Worm (Caenorhabditis elegans) whole organism, young adult: Measurements from ENCODE around the gene tbx-8.

Source experiments
- C17E4.6 ChIP-seq: fragments of 200-800 bp; sonication (Bioruptor generic); IDR thresholded peaks from 2 replicates; pipeline ENCODE4 v1.3.6; 2022; ENCODE audit warnings: missing genetic modification reagents, missing genetic modification characterization, missing compliant biosample characterization
- D2030.7 ChIP-seq: fragments of 200-800 bp; sonication (Bioruptor generic); IDR thresholded peaks from 2 replicates; pipeline ENCODE4 v1.3.6; 2022; ENCODE audit warnings: missing genetic modification reagents, missing genetic modification characterization, missing compliant biosample characterization
- F10E7.11 ChIP-seq: sonication (generic microtip); optimal IDR thresholded peaks from 2 replicates; lab custom pipeline; 2017; ENCODE audit warnings: mild to moderate bottlenecking, missing genetic modification characterization, moderate library complexity, missing compliant biosample characterization
- F23B12.7 ChIP-seq: sonication (generic microtip); optimal IDR thresholded peaks from 2 replicates; lab custom pipeline; 2017; ENCODE audit warnings: missing genetic modification characterization, mild to moderate bottlenecking, missing compliant biosample characterization, antibody characterized with exemption, moderate library complexity; ENCODE audit not compliant: insufficient read depth
- F39B2.1 ChIP-seq: fragments of 200-800 bp; sonication (Bioruptor generic); IDR thresholded peaks from 2 replicates; pipeline ENCODE4 v1.3.6; 2022; ENCODE audit warnings: missing genetic modification reagents, missing genetic modification characterization, missing compliant biosample characterization
- F57A8.1 ChIP-seq: fragments of 200-800 bp; sonication (Bioruptor generic); optimal IDR thresholded peaks from 2 replicates; lab custom pipeline; 2018; ENCODE audit warnings: mild to moderate bottlenecking, missing genetic modification characterization, moderate library complexity, missing compliant biosample characterization
- F57C9.4 ChIP-seq: sonication (generic microtip); optimal IDR thresholded peaks from 2 replicates; lab custom pipeline; 2017; ENCODE audit warnings: mild to moderate bottlenecking, missing genetic modification characterization, missing compliant biosample characterization
- K11D2.4 ChIP-seq: fragments of 200-800 bp; sonication (Bioruptor generic); IDR thresholded peaks from 2 replicates; pipeline ENCODE4 v1.3.6; 2022; ENCODE audit warnings: missing genetic modification reagents, missing genetic modification characterization, missing compliant biosample characterization
- Y53G8AR.9 ChIP-seq: fragments of 200-800 bp; sonication (Bioruptor generic); conservative IDR thresholded peaks from 2 replicates; pipeline ENCODE4 v1.3.6; 2022; ENCODE audit warnings: missing genetic modification reagents, missing genetic modification characterization, missing compliant biosample characterization
- Y56A3A.18 ChIP-seq: fragments of 200-800 bp; sonication (Bioruptor generic); IDR thresholded peaks from 2 replicates; pipeline ENCODE4 v1.3.6; 2022; ENCODE audit warnings: missing genetic modification reagents, missing genetic modification characterization, missing compliant biosample characterization
- Y67H2A.10 ChIP-seq: fragments of 200-800 bp; sonication (Bioruptor generic); conservative IDR thresholded peaks from 2 replicates; pipeline ENCODE4 v1.3.6; 2022; ENCODE audit warnings: missing genetic modification reagents, missing genetic modification characterization, missing compliant biosample characterization
- Y79H2A.3 ChIP-seq: fragments of 200-800 bp; sonication (Bioruptor generic); conservative IDR thresholded peaks from 2 replicates; pipeline ENCODE4 v1.3.6; 2022; ENCODE audit warnings: missing genetic modification reagents, missing genetic modification characterization, missing compliant biosample characterization
- akir-1 ChIP-seq: fragments of 200-800 bp; sonication (Bioruptor generic); optimal IDR thresholded peaks from 2 replicates; lab custom pipeline; 2018; ENCODE audit warnings: mild to moderate bottlenecking, missing genetic modification characterization, moderate library complexity, missing compliant biosample characterization
- ama-1 ChIP-seq, 3 experiments: fragments of 150-350 bp in 1 of 3; sonication (generic microtip) in 2 of 3; optimal IDR thresholded peaks; 2 replicates each; lab custom pipeline; 2014 to 2018; ENCODE audit warnings: missing biosample characterization in 2 of 3, missing genetic modification characterization in 2 of 3, missing genetic modification reagents in 2 of 3
- aptf-2 ChIP-seq: fragments of 200-800 bp; sonication (Bioruptor generic); conservative IDR thresholded peaks from 2 replicates; pipeline ENCODE4 v1.3.6; 2022; ENCODE audit warnings: missing genetic modification reagents, missing genetic modification characterization, missing compliant biosample characterization
- atf-7 ChIP-seq: sonication (generic microtip); optimal IDR thresholded peaks from 2 replicates; lab custom pipeline; 2017; ENCODE audit warnings: mild to moderate bottlenecking, missing genetic modification characterization, missing compliant biosample characterization
- attf-3 ChIP-seq: fragments of 200-800 bp; sonication (Bioruptor generic); conservative IDR thresholded peaks from 2 replicates; pipeline ENCODE4 v1.3.6; 2022; ENCODE audit warnings: missing genetic modification reagents, missing genetic modification characterization, missing compliant biosample characterization
- attf-5 ChIP-seq: fragments of 200-800 bp; sonication (Bioruptor generic); optimal IDR thresholded peaks from 2 replicates; lab custom pipeline; 2018; ENCODE audit warnings: mild to moderate bottlenecking, missing genetic modification characterization, missing compliant biosample characterization
- ccch-3 ChIP-seq: fragments of 200-800 bp; sonication (Bioruptor generic); optimal IDR thresholded peaks from 2 replicates; lab custom pipeline; 2018; ENCODE audit warnings: mild to moderate bottlenecking, missing genetic modification characterization, missing compliant biosample characterization
- cebp-1 ChIP-seq, 2 experiments: fragments of 200-800 bp in 1 of 2; sonication (Bioruptor generic) in 1 of 2; sonication (generic microtip) in 1 of 2; IDR thresholded peaks in 1 of 2; optimal IDR thresholded peaks in 1 of 2; 2 replicates each; pipeline versions ENCODE4 v1.3.6 to Lab custom; 2017 to 2022; ENCODE audit warnings: missing compliant biosample characterization in 2 of 2, missing genetic modification characterization in 2 of 2, mild to moderate bottlenecking in 1 of 2, missing genetic modification reagents in 1 of 2, moderate library complexity in 1 of 2
- ceh-40 ChIP-seq: fragments of 200-800 bp; sonication (Bioruptor generic); IDR thresholded peaks from 2 replicates; pipeline ENCODE4 v1.3.6; 2022; ENCODE audit warnings: missing genetic modification characterization, missing compliant biosample characterization
- ceh-79 ChIP-seq: sonication (generic microtip); optimal IDR thresholded peaks from 2 replicates; lab custom pipeline; 2017; ENCODE audit warnings: mild to moderate bottlenecking, missing genetic modification characterization, missing compliant biosample characterization
- die-1 ChIP-seq: sonication (generic microtip); optimal IDR thresholded peaks from 2 replicates; lab custom pipeline; 2016; ENCODE audit warnings: missing genotype, mild to moderate bottlenecking, missing genetic modification characterization, missing compliant biosample characterization
- dpl-1 ChIP-seq: fragments of 150-350 bp; optimal IDR thresholded peaks from 2 replicates; lab custom pipeline; 2014; ENCODE audit warnings: missing biosample characterization, missing genetic modification reagents, missing genetic modification characterization
- efl-1 ChIP-seq: fragments of 150-350 bp; optimal IDR thresholded peaks from 2 replicates; lab custom pipeline; 2014; ENCODE audit warnings: missing biosample characterization, missing genetic modification reagents, missing genetic modification characterization
- egl-44 ChIP-seq: fragments of 200-800 bp; sonication (Bioruptor generic); IDR thresholded peaks from 2 replicates; pipeline ENCODE4 v1.3.6; 2022; ENCODE audit warnings: missing genetic modification reagents, missing genetic modification characterization, missing compliant biosample characterization
- ekl-4 ChIP-seq: fragments of 200-800 bp; sonication (Bioruptor generic); IDR thresholded peaks from 2 replicates; pipeline ENCODE4 v1.3.6; 2022; ENCODE audit warnings: missing genetic modification reagents, missing genetic modification characterization, missing compliant biosample characterization
- hlh-12 ChIP-seq: sonication (generic microtip); optimal IDR thresholded peaks from 2 replicates; lab custom pipeline; 2016; ENCODE audit warnings: missing genetic modification characterization, missing compliant biosample characterization
- hrde-1 ChIP-seq: sonication (generic microtip); optimal IDR thresholded peaks from 2 replicates; lab custom pipeline; 2016; ENCODE audit warnings: missing genetic modification characterization, mild to moderate bottlenecking, missing compliant biosample characterization, moderate library complexity, missing genotype, missing genetic modification reagents, borderline replicate concordance
- lin-26 ChIP-seq: fragments of 200-800 bp; sonication (Bioruptor generic); IDR thresholded peaks from 2 replicates; pipeline ENCODE4 v1.3.6; 2022; ENCODE audit warnings: missing genetic modification reagents, missing genetic modification characterization, missing compliant biosample characterization
- lin-40 ChIP-seq: sonication (generic microtip); optimal IDR thresholded peaks from 2 replicates; lab custom pipeline; 2016; ENCODE audit warnings: missing genetic modification characterization, mild to moderate bottlenecking, missing compliant biosample characterization, missing genotype, missing genetic modification reagents
- lin-54 ChIP-seq: fragments of 200-800 bp; sonication (Bioruptor generic); optimal IDR thresholded peaks from 2 replicates; lab custom pipeline; 2018; ENCODE audit warnings: mild to moderate bottlenecking, missing genetic modification characterization, missing compliant biosample characterization
- lir-1 ChIP-seq: fragments of 200-800 bp; sonication (Bioruptor generic); conservative IDR thresholded peaks from 2 replicates; pipeline ENCODE4 v1.3.6; 2022; ENCODE audit warnings: missing genetic modification reagents, missing genetic modification characterization, missing compliant biosample characterization
- lsy-27 ChIP-seq: sonication (generic microtip); optimal IDR thresholded peaks from 2 replicates; lab custom pipeline; 2017; ENCODE audit warnings: missing genetic modification characterization, mild to moderate bottlenecking, missing compliant biosample characterization, antibody characterized with exemption, missing genotype, borderline replicate concordance; ENCODE audit not compliant: insufficient read depth
- madf-8 ChIP-seq: fragments of 200-800 bp; sonication (Bioruptor generic); conservative IDR thresholded peaks from 2 replicates; pipeline ENCODE4 v1.3.6; 2022; ENCODE audit warnings: missing genetic modification reagents, missing genetic modification characterization, missing compliant biosample characterization
- mes-4 ChIP-seq: sonication (generic microtip); optimal IDR thresholded peaks from 2 replicates; lab custom pipeline; 2016; ENCODE audit warnings: missing genotype, missing genetic modification characterization, missing compliant biosample characterization
- nfyb-1 ChIP-seq: fragments of 200-800 bp; sonication (Bioruptor generic); IDR thresholded peaks from 2 replicates; pipeline ENCODE4 v1.3.6; 2022; ENCODE audit warnings: missing genetic modification reagents, missing genetic modification characterization, missing compliant biosample characterization
- sea-2 ChIP-seq: fragments of 200-800 bp; sonication (Bioruptor generic); IDR thresholded peaks from 2 replicates; pipeline ENCODE4 v1.3.6; 2022; ENCODE audit warnings: missing genetic modification characterization, missing compliant biosample characterization
- snpc-1.1 ChIP-seq: sonication (generic microtip); optimal IDR thresholded peaks from 2 replicates; lab custom pipeline; 2017; ENCODE audit warnings: missing genetic modification characterization, mild to moderate bottlenecking, missing compliant biosample characterization, antibody characterized with exemption, moderate library complexity, missing genotype, missing genetic modification reagents; ENCODE audit not compliant: insufficient read depth
- snpc-3.4 ChIP-seq: sonication (generic microtip); optimal IDR thresholded peaks from 2 replicates; lab custom pipeline; 2017; ENCODE audit warnings: missing genetic modification characterization, mild to moderate bottlenecking, missing compliant biosample characterization, antibody characterized with exemption, moderate library complexity, missing genotype, missing genetic modification reagents
- snpc-4 ChIP-seq, 5 experiments: fragments of 150-350 bp in 1 of 5; sonication (generic microtip) in 4 of 5; optimal IDR thresholded peaks; 2 replicates each; lab custom pipeline; 2014 to 2018; ENCODE audit warnings: missing genetic modification characterization in 5 of 5, missing biosample characterization in 3 of 5, antibody characterized with exemption in 2 of 5, mild to moderate bottlenecking in 2 of 5, missing compliant biosample characterization in 2 of 5, missing genotype in 2 of 5, moderate library complexity in 2 of 5, missing genetic modification reagents in 1 of 5
- tbx-9 ChIP-seq: sonication (generic microtip); optimal IDR thresholded peaks from 2 replicates; lab custom pipeline; 2016; ENCODE audit warnings: borderline replicate concordance, missing genetic modification characterization, inconsistent platforms, missing compliant biosample characterization
- ztf-22 ChIP-seq: fragments of 200-800 bp; sonication (Bioruptor generic); optimal IDR thresholded peaks from 2 replicates; lab custom pipeline; 2018; ENCODE audit warnings: mild to moderate bottlenecking, missing genetic modification characterization, moderate library complexity, missing compliant biosample characterization
- ztf-28 ChIP-seq: fragments of 200-800 bp; sonication (Bioruptor generic); IDR thresholded peaks from 2 replicates; pipeline ENCODE4 v1.3.6; 2022; ENCODE audit warnings: missing genetic modification reagents, missing genetic modification characterization, missing compliant biosample characterization
- ztf-6 ChIP-seq: fragments of 200-800 bp; sonication (Bioruptor generic); IDR thresholded peaks from 2 replicates; pipeline ENCODE4 v1.3.6; 2022; ENCODE audit warnings: missing genetic modification reagents, missing genetic modification characterization, missing compliant biosample characterization

tbx-8 gene

DNA sequence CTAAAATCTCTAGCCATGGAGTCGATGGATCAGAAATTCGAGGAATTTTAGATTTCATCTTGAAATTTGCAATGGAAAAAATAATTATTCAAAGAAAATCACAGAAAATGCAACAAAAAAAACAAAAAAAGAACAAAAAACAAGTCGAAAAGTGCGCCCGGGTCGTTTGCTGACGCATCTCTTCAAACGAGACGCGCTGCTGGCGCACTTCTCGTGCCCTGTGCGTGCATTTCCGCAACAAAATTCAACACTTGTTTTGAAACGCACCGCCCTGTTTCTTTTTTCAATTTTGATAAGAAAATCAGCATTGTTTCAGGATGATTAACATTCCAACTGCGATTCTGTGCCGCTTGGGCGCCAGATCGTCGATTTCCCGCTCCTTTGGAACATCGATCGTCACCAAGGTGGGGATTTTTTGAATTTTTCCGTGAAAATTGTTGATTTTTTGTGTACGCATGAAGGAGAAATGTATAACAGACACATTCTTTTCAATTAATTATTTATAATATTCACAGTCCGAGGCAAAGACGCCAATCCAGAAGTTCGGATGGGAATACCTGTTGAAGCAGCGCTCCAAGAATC, 13.1 kb upstream of the tbx-8 start, which contains the start of the genes jmjd-4 and mev-1 (continued):
- TF ChIP-seq snpc-4 (GFP tag; optimal IDR thresholded peaks at IDR 0.05; lab: Kevin White, UChicago) = peak; percentile 68
- peak in 3 of 4 experiments; percentile 61 to 72 (median 65) for TF ChIP-seq snpc-4 (tag; optimal IDR thresholded peaks at IDR 0.05; lab: Kevin White, UChicago)
- no peak for TF ChIP-seq hlh-12 (tag; lab: Kevin White, UChicago)
- peak; percentile 92 for TF ChIP-seq attf-5
- 0 out of 2 replicates have a peak, but pooled peaks have one; percentile 13 for TF ChIP-seq lin-26
- no peak for TF ChIP-seq F39B2.1 (GFP tag; lab: Robert Waterston, UW)
- TF ChIP-seq F57C9.4 = no peak
- peak; percentile 51 for TF ChIP-seq efl-1 (GFP tag; lab: Kevin White, UChicago)
- 0 out of 2 replicates have a peak, but pooled peaks have one; percentile 32 for TF ChIP-seq cebp-1 (GFP tag; IDR thresholded peaks at IDR 0.05; lab: Robert Waterston, UW)
- TF ChIP-seq cebp-1 (tag; optimal IDR thresholded peaks at IDR 0.05; lab: Kevin White, UChicago) = peak; percentile 89
- no peak for TF ChIP-seq ceh-40 (GFP tag; lab: Robert Waterston, UW)
- TF ChIP-seq dpl-1 = peak; percentile 71
- TF ChIP-seq snpc-3.4 (tag; lab: Kevin White, UChicago) = peak; percentile 63
- peak; percentile 89 for TF ChIP-seq lin-40 (tag; lab: Kevin White, UChicago)
- peak; percentile 58; the same call in 1 of the 2 replicates for TF ChIP-seq Y56A3A.18 (GFP tag; lab: Robert Waterston, UW)
- TF ChIP-seq egl-44 (GFP tag; lab: Robert Waterston, UW) = peak; percentile 66; the same call in 1 of the 2 replicates
- peak; percentile 61 for TF ChIP-seq atf-7 (tag; lab: Kevin White, UChicago)
- peak; percentile 58 for TF ChIP-seq F23B12.7 (tag; lab: Kevin White, UChicago)
- TF ChIP-seq aptf-2 (GFP tag; lab: Robert Waterston, UW) = no peak
- TF ChIP-seq ztf-6 = no peak
- no peak for TF ChIP-seq attf-3 (GFP tag; lab: Robert Waterston, UW)
- no peak for TF ChIP-seq Y67H2A.10 (GFP tag; lab: Robert Waterston, UW)
- peak; percentile 38 for TF ChIP-seq D2030.7 (GFP tag; lab: Robert Waterston, UW)
- peak; percentile 64; the same call in 1 of the 2 replicates for TF ChIP-seq C17E4.6 (GFP tag; lab: Robert Waterston, UW)
- TF ChIP-seq ceh-79 (tag; lab: Kevin White, UChicago) = peak; percentile 52
- TF ChIP-seq akir-1 (GFP tag; lab: Kevin White, UChicago) = no peak
- TF ChIP-seq madf-8 (GFP tag; lab: Robert Waterston, UW) = peak; percentile 77
- TF ChIP-seq hrde-1 = no peak
- no peak for TF ChIP-seq snpc-1.1 (tag; lab: Kevin White, UChicago)
- TF ChIP-seq ztf-28 = no peak
- no peak for TF ChIP-seq die-1 (tag; lab: Kevin White, UChicago)
- TF ChIP-seq ekl-4 (GFP tag; lab: Robert Waterston, UW) = peak; percentile 80
- no peak for TF ChIP-seq F10E7.11 (tag; lab: Kevin White, UChicago)
- TF ChIP-seq mes-4 (tag; lab: Kevin White, UChicago) = no peak
- peak; percentile 58 for TF ChIP-seq ztf-22
- peak; percentile 92 for TF ChIP-seq lin-54
- no peak for TF ChIP-seq ccch-3 (GFP tag; lab: Kevin White, UChicago)
- TF ChIP-seq sea-2 (GFP tag; lab: Robert Waterston, UW) = no peak
- no peak for TF ChIP-seq Y79H2A.3 (GFP tag; lab: Robert Waterston, UW)
- TF ChIP-seq lir-1 (GFP tag; lab: Robert Waterston, UW) = peak; percentile 63; the same call in 1 of the 2 replicates
- peak; percentile 91 for TF ChIP-seq Y53G8AR.9 (GFP tag; lab: Robert Waterston, UW)
- no peak for TF ChIP-seq ama-1 (optimal IDR thresholded peaks at IDR 0.05; lab: Kevin White, UChicago)
- no peak for TF ChIP-seq ama-1 (GFP tag; optimal IDR thresholded peaks at IDR 0.05; lab: Kevin White, UChicago)
- peak; percentile 84 for TF ChIP-seq nfyb-1 (GFP tag; lab: Robert Waterston, UW)
- peak; percentile 90 for TF ChIP-seq K11D2.4 (GFP tag; lab: Robert Waterston, UW)
- TF ChIP-seq F57A8.1 = no peak
- no peak for TF ChIP-seq tbx-9 (tag; lab: Kevin White, UChicago)
- TF ChIP-seq lsy-27 (tag; lab: Kevin White, UChicago) = no peak
